Worm (Caenorhabditis elegans): ENCODE data around the gene mltn-3.

DNA sequence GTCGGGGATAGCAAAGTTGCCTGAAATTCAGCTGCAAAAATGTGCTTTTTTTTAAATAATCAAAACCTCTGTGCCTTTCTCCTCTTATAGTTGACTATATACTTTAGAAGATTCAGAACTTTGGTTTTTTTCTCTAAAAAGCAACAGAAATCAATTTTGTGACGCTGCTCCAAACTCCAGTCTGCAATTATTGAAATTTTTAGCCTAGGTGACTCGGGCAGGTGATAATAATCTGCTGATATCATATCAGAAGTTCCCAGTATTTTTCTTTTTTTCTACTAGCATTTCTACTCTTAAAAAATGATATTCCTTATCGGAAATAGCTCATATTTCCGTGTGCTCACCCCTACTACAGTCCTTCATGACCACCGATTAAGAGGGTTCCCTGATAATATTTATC, 33.1 kb downstream of the mltn-3 start, which contains the start of gene sre-44:
- TF ChIP-seq nhr-77 (tag; optimal IDR thresholded peaks at IDR 0.05) (no peak), ztf-4 (tag; optimal IDR thresholded peaks at IDR 0.05) (no peak), lin-39 (tag; optimal IDR thresholded peaks at IDR 0.05) (no peak), nhr-11 (tag; optimal IDR thresholded peaks at IDR 0.05) (no peak), egl-27 (tag; optimal IDR thresholded peaks at IDR 0.05) (no peak), fkh-10 (GFP tag; optimal IDR thresholded peaks at IDR 0.05) (no peak), snpc-4 (tag; optimal IDR thresholded peaks at IDR 0.05) (no peak), lin-15B (tag; optimal IDR thresholded peaks at IDR 0.05) (no peak), ztf-11 (tag; optimal IDR thresholded peaks at IDR 0.05) (no peak), zag-1 (tag; optimal IDR thresholded peaks at IDR 0.05) (no peak), unc-62 (GFP tag; optimal IDR thresholded peaks at IDR 0.05) (no peak), jun-1 (tag; optimal IDR thresholded peaks at IDR 0.05) (no peak)

Data from whole organism, L3 larva.